Fruit fly (Drosophila melanogaster) S2 (cell line): ENCODE measurements around the gene CG5521.

Experiments used
- CG8478 ChIP-seq: fragments of >200 bp; optimal IDR thresholded peaks from 2 replicates; lab custom pipeline; 2018
- CTCF ChIP-seq, 2 experiments: fragments of >200 bp; optimal IDR thresholded peaks; 2 replicates each; lab custom pipeline; 2018

DNA sequence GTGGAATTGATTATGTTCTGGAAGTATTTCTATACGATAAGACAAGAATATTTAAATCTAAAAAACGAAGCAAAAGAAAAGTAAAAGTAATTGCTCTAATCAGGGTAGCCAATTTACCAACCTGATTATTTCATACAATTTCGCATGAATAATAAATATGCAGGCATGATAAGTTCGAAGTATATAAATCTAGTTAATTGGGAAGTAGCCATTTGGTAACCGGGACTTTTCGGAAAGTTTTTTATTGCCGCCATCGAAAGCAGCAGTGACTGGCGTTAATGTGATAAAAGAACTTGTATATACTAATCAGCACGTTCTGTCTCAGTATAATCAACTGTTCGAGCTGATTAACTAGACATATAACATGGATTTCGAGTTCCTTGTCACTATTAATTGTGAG lies 36.1 kb downstream of the CG5521 start:
- TF ChIP-seq CG8478 (lab: Kevin White, UChicago): no peak
- no peak for TF ChIP-seq CTCF (optimal IDR thresholded peaks at IDR 0.05; lab: Kevin White, UChicago)
